Fruit fly (Drosophila melanogaster) whole organism: ENCODE results near the gene CG18404.

Experiments
- CG8478 ChIP-seq: fragments of >200 bp; optimal IDR thresholded peaks from 2 replicates; lab custom pipeline; 2018; ENCODE audit warnings: inconsistent platforms
- Dll ChIP-seq: fragments of >200 bp; optimal IDR thresholded peaks from 2 replicates; lab custom pipeline; 2017
- EcR ChIP-seq, 2 experiments: fragments of >200 bp; optimal IDR thresholded peaks; 2 replicates each; lab custom pipeline; 2017; ENCODE audit warnings: missing biosample characterization in 2 of 2, missing genetic modification characterization in 2 of 2, missing genetic modification reagents in 2 of 2
- pan ChIP-seq: fragments of >200 bp; optimal IDR thresholded peaks from 2 replicates; lab custom pipeline; 2017
- psq ChIP-seq: fragments of >200 bp; optimal IDR thresholded peaks from 2 replicates; lab custom pipeline; 2017
- usp ChIP-seq: fragments of >200 bp; optimal IDR thresholded peaks from 2 replicates; lab custom pipeline; 2017; ENCODE audit warnings: missing biosample characterization, missing genetic modification characterization, mixed read lengths

Gene CG18404

DNA sequence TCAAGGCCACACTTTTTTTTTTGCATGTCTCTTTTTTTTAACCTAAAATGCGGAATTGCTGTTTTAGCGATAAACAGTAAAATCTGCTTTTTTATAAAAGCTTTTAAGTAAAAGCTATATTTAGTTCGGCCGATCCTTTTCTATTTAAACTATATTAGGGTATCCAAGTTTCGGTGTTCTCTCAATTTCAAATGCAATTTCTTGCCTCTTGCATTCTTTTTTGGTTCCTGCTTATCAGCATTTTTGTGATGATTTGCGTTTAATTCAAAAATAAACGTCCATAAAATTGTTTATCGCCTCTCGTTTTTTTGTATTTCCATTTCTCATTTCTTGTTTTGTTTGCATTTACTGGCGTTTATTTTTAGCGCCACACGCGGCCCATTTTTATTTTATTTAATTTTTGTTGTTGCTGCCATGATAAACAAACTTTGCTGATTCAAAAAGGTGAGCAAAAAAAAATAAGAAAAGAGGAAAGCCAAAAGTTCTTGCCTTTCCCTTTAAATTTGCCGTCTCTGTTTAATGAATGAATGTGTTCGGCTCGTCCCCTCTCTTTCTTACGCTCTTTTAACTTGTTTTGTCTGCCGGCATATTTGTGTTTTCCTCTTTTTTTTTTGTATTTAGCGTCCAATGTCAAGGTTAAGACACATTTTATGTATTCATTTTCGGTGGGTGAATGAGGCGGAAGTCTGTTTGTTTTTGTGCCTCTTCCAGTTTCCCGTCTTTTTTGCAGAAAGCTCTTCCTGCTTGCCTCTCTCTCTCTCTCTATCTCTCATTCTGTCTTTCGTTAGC lies 28.6 kb downstream of the CG18404 start:
- no peak for TF ChIP-seq EcR (GFP tag; optimal IDR thresholded peaks at IDR 0.05; lab: Kevin White, UChicago)
- TF ChIP-seq CG8478 (lab: Kevin White, UChicago): no peak
- TF ChIP-seq psq (lab: Kevin White, UChicago): no peak
- TF ChIP-seq usp (GFP tag; lab: Kevin White, UChicago): no peak
- TF ChIP-seq Dll (lab: Kevin White, UChicago): no peak

DNA sequence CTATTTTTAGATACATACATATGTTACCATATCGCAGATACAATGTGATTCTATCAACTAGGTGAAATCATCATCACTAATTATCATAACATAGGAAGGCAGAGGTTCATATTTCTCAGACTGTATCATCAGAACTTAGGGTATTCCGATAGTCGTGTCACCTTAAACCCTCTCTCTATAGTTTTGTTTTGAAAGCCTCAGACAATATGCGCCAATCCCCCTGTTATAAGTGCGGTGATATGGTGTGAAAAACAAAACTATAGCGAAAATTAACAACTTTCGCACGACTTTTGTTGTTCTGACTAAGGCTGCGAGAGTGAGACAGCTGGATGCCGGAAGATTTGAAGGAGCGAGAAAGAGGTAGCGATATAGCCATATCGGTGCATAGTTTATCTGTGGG lies 29.5 kb downstream of the CG18404 start:
- TF ChIP-seq EcR (GFP tag; optimal IDR thresholded peaks at IDR 0.05; lab: Kevin White, UChicago): no peak

DNA sequence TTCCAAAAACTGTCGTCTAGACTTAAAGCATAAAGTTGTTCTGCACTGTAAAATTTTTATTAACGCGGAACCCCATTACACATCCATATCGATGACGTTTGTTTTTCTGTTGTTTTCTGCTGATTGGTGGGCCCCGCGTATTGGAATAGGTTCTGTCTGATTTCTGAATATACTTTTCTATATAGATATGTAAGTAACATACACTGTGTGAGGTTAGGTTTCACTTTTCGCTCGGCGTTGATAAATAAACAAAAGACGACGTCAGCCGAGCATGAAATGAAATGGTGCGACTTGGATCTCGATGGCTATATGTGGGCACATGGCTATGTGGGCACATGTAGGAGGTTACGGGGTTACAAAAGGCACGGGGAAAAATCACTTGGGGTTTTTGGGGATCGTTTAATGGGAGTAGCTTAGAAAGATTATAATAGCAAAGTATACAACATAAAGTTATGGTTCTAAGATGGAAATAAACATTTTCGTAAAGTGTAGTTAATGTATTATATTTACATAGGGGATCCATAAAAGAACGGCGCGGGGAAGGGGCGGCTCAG lies 30.1 kb downstream of the CG18404 start:
- TF ChIP-seq CG8478 (lab: Kevin White, UChicago) (no peak), pan (lab: Kevin White, UChicago) (no peak), Dll (lab: Kevin White, UChicago) (no peak), EcR (GFP tag; optimal IDR thresholded peaks at IDR 0.05; lab: Kevin White, UChicago) (no peak), usp (GFP tag; lab: Kevin White, UChicago) (no peak), psq (lab: Kevin White, UChicago) (no peak)

DNA sequence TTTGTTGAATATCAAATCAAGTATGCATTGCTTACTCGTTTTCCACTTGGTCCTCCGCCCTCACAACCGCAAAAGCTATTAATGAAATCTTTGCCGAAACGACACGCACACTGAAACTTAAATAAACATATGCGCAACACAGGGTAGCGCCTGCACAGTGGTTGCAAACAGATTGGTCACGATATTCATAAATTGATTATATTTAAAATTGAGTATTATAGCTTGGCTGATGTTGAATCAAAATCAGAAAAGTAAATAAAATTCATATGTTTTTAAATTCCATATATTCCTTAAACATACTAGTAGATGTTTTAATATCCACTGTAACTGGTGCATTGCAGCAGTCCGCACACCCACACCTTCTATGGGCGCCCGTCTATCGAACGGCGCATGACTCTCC lies 31.0 kb downstream of the CG18404 start:
- TF ChIP-seq EcR (GFP tag; optimal IDR thresholded peaks at IDR 0.05; lab: Kevin White, UChicago): no peak
- no peak for TF ChIP-seq usp (GFP tag; lab: Kevin White, UChicago)
- no peak for TF ChIP-seq Dll (lab: Kevin White, UChicago)
- TF ChIP-seq pan (lab: Kevin White, UChicago): no peak
- no peak for TF ChIP-seq CG8478 (lab: Kevin White, UChicago)
- no peak for TF ChIP-seq psq (lab: Kevin White, UChicago)

DNA sequence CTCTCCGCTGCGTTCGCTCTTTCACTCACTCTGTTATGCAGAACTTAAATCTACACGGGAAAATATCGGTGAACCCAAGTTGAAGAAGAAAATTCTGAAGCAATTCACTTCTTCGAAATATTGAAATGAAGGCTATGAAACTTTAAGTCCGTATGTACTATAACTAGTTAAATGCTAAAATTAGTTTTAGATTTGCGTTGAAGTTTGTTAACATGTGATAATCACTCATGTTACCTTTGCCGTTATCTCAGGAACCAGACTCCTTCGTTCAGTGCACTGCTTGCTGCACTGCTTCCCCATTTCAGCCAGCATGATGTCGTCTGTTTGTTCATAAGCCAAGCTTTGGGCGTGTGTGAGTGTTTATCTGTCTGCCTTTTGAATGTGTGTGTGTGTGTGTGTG lies 31.6 kb downstream of the CG18404 start:
- no peak for TF ChIP-seq CG8478 (lab: Kevin White, UChicago)
- TF ChIP-seq EcR (GFP tag; optimal IDR thresholded peaks at IDR 0.05; lab: Kevin White, UChicago): no peak
- no peak for TF ChIP-seq pan (lab: Kevin White, UChicago)
- TF ChIP-seq psq (lab: Kevin White, UChicago): no peak
- no peak for TF ChIP-seq Dll (lab: Kevin White, UChicago)
- no peak for TF ChIP-seq usp (GFP tag; lab: Kevin White, UChicago)

DNA sequence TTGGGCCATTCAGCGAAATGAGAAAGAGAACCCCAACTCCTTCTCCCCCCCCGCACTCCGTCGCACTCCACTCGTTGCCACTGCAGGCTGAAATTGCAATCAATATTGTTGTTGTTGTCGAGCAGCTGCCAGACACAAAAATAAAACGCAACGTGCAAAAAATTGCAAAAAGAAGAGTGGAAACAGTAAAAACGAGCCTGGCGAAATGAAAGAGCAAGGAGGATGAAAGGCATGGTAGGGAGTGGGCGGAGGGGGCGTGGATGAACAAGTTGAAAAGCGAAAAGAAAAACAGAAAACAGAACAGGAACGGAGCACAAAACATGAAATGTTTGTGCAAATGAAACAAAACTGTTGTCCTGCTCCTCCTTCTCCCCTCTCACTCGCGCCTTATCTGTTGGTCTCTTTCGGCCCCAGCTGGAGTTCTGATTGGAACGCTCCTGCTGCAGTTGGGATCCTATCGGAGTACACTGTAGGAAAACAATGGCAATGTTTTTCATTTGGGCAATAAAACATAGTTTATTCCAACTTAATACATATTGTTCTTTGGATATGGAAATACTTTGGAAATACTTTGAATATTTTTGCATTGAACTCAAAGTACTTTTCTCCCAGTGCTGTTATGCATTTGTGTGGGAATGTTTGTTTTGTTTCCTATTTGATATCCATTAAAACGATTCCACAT lies 32.1 kb downstream of the CG18404 start:
- TF ChIP-seq psq (lab: Kevin White, UChicago): no peak
- no peak for TF ChIP-seq usp (GFP tag; lab: Kevin White, UChicago)
- no peak for TF ChIP-seq pan (lab: Kevin White, UChicago)
- no peak for TF ChIP-seq Dll (lab: Kevin White, UChicago)
- TF ChIP-seq CG8478 (lab: Kevin White, UChicago): no peak
- TF ChIP-seq EcR (GFP tag; optimal IDR thresholded peaks at IDR 0.05; lab: Kevin White, UChicago): no peak

DNA sequence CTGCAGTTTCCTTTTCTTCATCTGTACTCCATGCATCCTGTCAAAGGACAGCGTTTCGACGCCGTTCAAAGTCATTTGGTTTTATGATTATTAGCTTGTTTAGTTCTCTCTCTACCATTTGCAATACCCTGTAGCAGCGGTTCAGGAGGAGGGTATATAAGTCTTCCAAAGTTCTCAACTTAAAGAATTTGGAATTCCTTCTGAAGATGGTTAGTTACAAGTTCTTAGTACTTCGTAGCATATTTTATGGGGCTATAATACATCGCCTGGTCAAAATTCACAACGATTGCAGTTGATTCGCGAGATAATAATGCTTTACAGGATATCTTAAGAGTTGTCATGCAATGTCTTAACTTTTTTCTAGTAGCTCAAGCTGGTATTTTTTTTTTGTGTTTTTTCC lies 33.4 kb downstream of the CG18404 start:
- TF ChIP-seq pan (lab: Kevin White, UChicago): peak; percentile 74
- no peak for TF ChIP-seq CG8478 (lab: Kevin White, UChicago)

DNA sequence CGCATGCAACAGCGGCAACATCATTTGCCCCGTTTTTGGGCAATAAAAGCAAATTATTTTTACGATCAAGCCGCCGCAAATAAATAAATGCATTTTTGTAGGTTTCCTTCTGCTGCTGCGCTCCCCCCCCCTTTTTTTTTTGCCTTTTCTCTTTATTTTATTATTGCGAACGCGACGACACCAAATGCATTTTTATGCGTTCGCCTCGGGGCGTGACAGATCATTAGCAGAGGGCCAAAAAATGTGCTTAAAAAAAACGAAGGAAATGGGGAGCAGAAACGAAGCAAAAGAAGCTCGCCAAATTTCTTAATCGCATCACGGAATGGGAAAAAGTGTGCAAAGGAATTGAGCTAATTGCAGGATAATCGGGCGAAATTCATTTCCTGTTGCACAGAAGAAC lies 34.4 kb downstream of the CG18404 start:
- TF ChIP-seq EcR (GFP tag; optimal IDR thresholded peaks at IDR 0.05; lab: Kevin White, UChicago): no peak
- TF ChIP-seq usp (GFP tag; lab: Kevin White, UChicago): no peak
- no peak for TF ChIP-seq pan (lab: Kevin White, UChicago)
- no peak for TF ChIP-seq CG8478 (lab: Kevin White, UChicago)
- no peak for TF ChIP-seq psq (lab: Kevin White, UChicago)
- TF ChIP-seq Dll (lab: Kevin White, UChicago): no peak

DNA sequence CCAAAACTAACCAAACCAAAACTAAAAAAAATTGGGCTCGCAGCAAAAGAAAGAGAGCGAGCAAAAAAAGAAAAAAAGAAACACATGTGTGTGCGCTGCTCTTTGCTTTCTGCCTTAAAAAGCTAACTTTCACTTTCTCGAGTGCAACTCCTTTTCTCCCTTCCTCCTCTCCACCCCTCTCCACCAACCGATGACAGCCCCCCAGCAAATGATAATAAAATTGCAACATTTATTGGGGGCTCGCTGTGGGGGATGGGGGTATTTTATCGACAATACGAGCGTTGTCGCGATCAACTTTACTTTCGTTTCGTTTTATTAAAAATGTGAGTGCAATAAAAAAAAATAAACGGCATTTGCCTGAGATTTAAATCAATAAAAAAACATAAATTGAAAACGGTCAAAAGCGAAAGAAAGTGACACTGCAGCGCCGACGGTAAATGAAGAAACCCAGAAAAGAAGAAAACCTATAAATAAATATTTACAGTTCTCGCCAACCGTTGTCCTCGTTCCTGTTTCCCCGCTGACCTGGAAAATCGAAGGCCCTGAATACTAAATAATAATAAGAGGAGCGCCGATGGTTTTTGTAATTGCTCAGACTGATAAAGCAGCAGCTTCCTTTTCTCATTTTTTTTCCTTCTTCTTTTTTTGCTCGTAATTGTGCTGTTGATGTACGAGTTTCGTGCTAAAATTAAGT lies 35.5 kb downstream of the CG18404 start:
- no peak for TF ChIP-seq CG8478 (lab: Kevin White, UChicago)
- no peak for TF ChIP-seq pan (lab: Kevin White, UChicago)
- TF ChIP-seq EcR (GFP tag; optimal IDR thresholded peaks at IDR 0.05; lab: Kevin White, UChicago): no peak
- TF ChIP-seq psq (lab: Kevin White, UChicago): no peak
- TF ChIP-seq usp (GFP tag; lab: Kevin White, UChicago): no peak
- no peak for TF ChIP-seq Dll (lab: Kevin White, UChicago)

DNA sequence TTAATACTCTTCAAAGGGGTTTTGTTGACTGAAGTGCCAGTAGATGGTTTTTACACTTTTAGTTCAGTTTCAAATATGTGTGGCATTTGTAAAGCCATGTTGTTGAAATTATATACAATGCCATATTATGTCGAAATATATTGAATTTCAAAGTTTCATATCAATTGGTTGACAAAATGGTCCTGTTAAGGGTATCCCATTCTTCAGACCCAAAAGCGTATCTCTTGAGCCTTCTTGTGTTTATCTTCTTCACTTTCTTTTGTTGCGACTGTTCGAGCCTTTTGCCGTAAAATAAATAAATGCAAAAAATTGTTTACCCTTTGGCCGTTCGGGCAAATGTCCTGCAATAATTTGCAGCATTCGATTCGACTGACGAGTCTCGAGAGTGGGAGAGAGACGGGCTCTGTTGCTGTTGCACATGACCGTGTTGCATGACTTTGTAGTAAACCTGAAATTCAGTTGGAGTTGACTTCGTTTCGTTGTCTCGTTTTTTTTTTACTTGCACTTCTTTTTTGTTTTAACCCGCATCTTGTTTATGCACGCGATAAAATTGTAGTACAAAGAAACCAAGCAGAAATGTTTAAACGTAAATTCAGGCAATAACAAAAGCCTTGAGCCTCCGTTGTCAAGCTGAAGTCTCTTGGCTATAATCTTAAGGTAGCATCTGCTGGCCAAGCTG lies 36.2 kb downstream of the CG18404 start:
- TF ChIP-seq EcR (GFP tag; optimal IDR thresholded peaks at IDR 0.05; lab: Kevin White, UChicago) (no peak), Dll (lab: Kevin White, UChicago) (no peak), usp (GFP tag; lab: Kevin White, UChicago) (no peak), psq (lab: Kevin White, UChicago) (no peak), pan (lab: Kevin White, UChicago) (no peak), CG8478 (lab: Kevin White, UChicago) (no peak)
